Worm (Caenorhabditis elegans) whole organism, dauer: ENCODE results near the gene R08E3.1.

Source experiments
- unc-62 ChIP-seq: sonication (generic microtip); optimal IDR thresholded peaks from 2 replicates; lab custom pipeline; 2017; ENCODE audit warnings: missing biosample characterization, missing genetic modification reagents, missing genetic modification characterization

Gene R08E3.1

DNA sequence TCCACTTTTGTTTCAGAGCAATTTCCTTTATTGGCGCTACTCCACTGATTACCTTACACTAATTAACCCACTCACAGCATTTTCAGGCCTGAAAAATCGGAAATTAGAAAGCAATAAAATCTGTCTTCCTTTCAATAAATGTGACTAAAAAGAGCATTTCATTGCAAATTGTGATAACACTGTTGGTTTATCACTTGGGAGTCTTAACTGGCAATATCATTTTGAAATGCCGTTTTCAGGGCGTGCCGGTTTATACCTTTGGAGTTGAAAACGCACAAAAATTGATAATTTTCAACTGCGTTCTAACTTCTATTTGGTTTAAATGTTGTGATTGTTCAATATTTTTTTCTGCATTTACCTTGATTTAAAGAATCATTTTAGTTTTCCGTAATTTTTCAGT lies at the start of gene R08E3.1:
Gene R08E3.1, plus strand, starts transcription at position 386 of the 400 bp plus-strand sequence.
- TF ChIP-seq unc-62 (GFP tag; lab: Kevin White, UChicago) = no peak

DNA sequence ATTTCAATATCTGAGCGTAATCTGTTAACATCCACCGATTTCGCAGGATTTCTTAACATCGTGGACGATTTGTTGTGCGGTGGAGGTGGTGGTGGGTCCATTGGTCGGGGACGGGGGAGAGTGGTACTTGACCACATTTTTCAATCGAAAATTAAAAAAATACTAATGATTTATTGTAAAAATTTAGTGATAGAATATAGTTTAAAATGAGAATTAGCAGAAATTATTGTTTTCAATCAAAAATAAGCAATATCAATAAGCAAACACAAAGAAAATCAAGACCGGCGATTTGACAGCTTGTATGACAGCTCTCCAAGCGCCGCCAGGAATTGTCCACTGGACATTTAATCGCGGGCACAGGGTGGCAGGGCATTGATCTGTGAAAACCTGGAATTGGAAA lies 40.2 kb upstream of the R08E3.1 start, which contains the start of gene hum-10:
Gene hum-10, minus strand, starts transcription at position 101 of the 400 bp plus-strand sequence.
- no peak for TF ChIP-seq unc-62 (GFP tag; lab: Kevin White, UChicago)

DNA sequence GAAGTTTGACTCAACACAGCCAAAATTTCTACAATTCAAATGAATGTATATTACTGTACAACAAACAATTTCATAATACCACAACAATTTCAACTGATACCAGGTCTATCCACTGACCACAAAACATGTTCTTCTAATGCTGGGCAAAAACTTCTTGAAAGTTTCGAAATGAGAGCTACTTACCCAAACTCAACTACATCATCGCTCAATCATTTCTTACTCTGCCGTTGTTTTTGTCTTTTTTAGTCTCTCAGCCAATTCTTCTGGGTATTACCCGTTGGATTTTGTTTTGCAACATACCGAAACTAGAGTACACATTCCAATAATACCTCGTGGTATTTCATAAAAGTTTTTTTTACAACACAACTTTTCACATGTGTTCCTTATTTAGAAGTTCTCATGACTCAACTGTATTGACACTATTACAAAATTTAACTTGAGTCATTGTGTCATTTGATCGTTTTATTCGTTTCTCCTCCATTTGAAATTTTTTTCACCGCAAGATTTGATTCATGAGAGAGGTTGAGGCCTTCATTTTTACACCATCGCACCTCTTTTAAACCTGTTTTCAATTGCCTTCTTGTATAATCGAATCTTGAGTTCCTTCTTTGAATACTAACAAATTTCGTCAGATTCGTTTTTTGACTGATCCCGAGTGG lies 39.2 kb upstream of the R08E3.1 start, which contains the start of gene F43C9.2:
Gene F43C9.2, plus strand, starts transcription at position 497 of the 659 bp plus-strand sequence.
- TF ChIP-seq unc-62 (GFP tag; lab: Kevin White, UChicago) = no peak

DNA sequence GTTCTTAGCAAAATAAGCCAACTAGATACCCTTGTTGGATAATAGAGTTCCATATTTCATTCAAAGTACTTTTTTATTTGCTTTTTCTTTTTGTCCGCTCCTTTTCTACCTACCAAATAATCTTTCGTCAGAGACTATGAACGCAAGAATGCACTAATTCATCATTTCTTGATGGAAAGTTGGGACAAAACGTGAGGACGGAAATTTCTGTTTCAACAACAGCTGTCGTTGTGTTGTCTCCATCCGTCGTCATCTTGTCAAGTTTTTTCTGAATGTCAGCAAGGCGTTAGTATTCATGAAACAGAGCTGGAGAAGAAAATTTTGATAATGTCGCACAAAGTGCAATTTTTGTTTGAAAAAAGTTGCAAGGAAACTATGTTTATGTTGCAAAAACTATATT lies 37.7 kb upstream of the R08E3.1 start:
- no peak for TF ChIP-seq unc-62 (GFP tag; lab: Kevin White, UChicago)

DNA sequence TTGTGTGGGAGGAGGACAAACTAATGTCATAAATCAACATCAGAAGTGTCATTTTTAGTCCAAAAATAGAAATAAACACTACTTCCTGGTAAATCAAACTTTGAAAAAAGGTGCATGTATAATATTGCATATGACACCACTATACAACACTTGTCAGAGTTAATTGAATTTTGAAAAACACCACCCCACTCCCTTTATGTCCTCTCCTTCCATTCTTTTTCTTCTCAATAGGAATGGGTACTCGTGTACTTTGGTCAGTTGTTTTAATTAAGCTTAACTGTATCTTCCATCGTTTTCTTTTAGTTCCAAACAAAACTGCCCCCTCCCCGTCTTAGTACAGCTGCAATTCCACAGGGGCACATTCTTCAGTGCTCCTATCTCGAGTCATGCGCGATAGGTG lies 34.9 kb upstream of the R08E3.1 start:
- no peak for TF ChIP-seq unc-62 (GFP tag; lab: Kevin White, UChicago)

DNA sequence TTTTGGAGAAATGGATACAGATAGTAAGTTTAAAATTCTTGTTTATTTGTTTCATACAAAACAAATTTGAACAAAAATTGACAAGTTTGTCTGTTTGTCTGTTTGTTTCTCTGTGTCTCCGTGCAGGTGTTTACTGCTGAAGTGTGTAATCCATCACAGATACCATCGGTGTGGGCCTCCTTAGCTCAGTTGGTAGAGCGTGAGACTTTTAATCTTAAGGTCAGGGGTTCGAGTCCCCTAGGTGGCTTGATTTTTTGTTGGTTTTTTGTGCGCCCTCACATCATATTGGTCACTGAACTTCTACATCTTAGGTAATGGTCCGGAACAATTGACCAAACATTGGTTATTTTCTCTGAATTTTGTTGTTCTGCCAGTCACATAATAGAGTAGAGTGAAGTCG lies 33.5 kb upstream of the R08E3.1 start:
- TF ChIP-seq unc-62 (GFP tag; lab: Kevin White, UChicago) = no peak

DNA sequence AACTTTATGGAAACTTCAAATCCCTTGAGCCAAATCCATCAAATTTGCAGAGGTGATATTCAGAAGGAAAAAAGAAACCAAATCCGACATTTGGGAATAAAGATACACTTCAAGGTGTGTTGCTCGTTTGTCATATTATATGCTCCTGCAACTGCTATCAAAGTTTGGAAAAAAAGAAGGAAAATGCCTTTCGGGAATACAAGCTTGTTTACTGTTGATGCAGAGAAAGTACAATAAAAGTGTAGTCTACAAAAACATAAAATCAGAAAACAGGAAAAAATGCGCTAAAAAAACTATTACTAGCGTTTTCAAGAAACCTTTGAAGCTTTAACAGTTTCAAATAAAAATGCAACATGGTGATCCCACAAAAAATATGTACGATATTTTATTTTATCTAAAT lies 31.8 kb upstream of the R08E3.1 start:
- TF ChIP-seq unc-62 (GFP tag; lab: Kevin White, UChicago) = no peak

DNA sequence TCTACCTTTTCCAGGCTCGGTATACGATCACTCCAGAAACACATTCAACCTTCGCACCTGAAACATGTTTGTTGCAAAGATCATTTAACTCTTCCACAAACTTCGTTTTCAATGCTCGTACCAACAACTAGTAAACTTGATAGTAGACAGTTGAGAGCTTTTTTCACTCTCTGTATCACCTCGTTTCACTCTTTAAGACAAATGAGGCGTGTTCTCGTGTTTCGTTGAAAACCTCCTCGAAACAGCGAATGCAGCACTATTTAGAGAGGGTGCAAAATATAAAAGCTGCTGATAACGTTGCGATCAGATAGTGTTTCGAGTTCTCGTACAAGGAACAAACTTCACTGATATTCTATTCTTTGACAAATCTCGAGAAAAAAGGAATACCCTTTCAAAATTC lies 29.5 kb upstream of the R08E3.1 start, which contains the start of gene F43C9.1:
Gene F43C9.1, plus strand, starts transcription at position 301 of the 400 bp plus-strand sequence.
- no peak for TF ChIP-seq unc-62 (GFP tag; lab: Kevin White, UChicago)

DNA sequence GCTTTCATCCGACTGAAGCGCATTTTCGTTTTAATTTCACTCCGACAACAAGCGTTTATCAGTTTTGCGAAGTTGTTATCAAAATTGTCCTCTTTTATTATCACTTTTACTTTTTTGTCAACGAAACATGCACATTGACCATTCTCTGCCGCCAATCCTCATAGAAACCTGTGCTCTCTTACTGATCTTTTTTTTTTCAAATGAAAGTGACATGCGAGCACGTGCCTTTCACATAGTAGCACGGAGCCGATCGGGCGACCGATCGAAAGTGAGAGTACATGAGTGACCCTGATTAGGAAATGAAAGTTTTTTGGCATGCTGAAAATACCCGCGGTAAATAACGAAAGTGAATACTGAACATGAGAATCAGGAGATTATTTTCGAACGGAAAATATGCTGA lies 28.4 kb upstream of the R08E3.1 start:
- TF ChIP-seq unc-62 (GFP tag; lab: Kevin White, UChicago) = no peak

DNA sequence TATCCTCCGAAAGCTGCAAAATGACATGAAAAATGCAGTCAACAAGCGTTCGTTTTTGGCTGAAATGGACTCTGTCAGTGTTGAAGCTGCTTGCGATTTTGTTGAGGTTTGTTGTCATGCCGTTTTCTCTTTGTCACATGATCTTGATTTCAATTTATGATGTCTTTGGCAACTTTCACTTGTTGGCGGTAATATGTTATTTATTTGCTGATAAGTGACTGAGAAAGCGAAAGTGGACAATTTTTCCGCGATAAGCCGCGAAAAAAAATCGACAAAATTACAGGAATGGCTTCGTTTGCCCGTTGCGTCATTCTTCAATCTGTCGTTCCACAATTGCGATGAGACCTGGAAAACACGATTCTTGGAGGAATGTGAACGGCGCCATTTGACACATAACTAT lies 27.1 kb upstream of the R08E3.1 start:
- TF ChIP-seq unc-62 (GFP tag; lab: Kevin White, UChicago) = no peak

DNA sequence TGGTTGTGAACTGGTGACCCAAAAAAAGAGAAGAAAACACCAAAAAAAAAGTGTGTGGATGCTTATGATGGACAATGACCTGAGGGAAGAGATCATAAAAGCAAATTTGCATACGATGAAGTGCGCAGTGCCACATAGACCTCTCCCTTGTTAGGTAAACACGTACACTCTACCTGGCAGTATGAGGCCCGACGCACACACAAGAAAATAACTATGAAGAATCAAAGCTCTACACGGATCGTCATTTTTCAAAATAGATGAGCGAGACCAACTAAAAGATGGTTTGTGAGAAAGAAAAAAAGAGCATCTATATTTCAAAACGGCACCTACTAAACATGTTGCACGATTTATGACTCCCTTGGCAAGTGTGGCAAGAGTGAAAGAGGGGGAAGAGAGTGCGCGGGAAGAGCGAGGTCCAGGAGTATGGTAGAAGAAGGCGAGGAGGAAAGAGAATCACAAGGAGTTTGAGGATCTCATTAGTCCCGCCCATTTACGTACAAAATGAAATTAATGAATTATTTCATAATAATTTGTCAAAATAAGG lies 22.3 kb upstream of the R08E3.1 start, which contains the start of gene mig-13:
Gene mig-13, minus strand, starts transcription at position 51 of the 544 bp plus-strand sequence.
- no peak for TF ChIP-seq unc-62 (GFP tag; lab: Kevin White, UChicago)

DNA sequence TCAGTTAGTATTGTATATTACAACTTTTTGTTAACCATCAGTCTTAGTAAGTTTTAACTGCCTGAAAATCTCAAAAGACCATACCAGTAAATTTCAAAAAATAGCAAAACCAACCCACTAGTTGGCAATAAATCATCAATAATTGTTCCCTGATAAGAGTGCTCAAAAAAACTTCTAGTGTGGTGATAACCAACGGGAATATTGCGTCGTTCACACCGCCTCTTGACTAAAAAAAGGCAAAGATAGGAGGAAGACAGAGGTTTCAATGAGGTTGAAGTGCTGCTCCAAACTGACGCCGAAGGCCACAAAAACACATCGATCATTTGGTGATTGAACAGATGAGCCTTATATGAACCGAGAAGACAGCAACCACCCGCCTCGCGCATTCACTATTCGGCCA lies 21.6 kb upstream of the R08E3.1 start:
- no peak for TF ChIP-seq unc-62 (GFP tag; lab: Kevin White, UChicago)

DNA sequence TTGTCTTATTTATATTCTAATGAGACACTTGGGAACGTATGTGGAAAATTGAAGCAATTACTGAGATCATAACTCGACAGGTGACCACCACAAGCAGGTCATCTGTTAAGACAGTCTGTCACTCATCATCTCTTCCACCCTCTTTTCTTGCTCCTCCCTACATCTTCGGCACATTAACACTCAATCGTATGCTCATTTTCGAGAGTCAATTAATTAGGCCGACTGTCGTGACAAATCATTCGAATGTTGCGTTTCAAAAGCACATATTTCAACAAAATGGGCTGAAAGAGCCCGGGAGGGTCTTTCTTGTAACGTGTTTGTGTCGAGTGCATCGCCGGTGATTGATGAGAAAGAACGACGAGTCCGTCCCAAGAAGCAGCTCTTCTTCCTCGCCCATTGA lies 20.2 kb upstream of the R08E3.1 start:
- TF ChIP-seq unc-62 (GFP tag; lab: Kevin White, UChicago) = no peak

DNA sequence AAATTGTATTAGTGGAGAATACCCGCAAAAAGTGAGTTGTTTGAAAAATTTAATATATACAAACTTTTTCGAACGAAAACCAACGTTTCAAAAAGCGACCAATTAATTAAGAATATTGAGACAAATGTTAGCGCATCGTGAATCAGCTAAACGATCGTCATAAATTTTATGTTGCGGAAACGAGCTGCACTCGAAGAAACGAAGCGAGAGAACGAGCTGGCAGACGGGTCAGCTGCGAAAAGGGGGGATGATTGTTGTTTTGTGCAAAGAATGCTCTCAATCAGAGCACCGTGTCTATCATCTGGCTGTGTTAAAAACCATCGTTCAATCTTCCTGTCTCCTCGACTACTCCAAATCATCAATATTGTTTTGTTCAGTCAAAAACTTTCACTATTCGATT lies 18.5 kb upstream of the R08E3.1 start:
- no peak for TF ChIP-seq unc-62 (GFP tag; lab: Kevin White, UChicago)

DNA sequence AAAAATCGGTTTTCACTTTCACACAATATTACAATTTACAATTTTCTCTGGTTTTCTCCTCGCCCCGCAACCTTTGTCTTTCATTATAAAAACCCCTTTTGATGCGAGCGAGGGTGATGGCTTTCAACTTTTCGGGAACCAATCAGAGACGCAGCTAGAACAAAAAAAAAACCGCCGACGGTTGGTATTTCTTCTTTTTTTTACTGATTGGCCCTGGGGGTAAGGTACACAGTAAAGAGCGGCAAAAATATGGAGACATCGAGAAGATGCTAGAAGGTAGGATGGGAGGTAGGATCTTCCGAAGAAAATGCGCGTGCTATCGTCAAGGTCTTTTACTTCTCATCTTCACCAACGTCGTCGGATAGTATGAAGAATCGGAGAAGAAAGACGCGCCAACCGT lies 13.7 kb upstream of the R08E3.1 start:
- TF ChIP-seq unc-62 (GFP tag; lab: Kevin White, UChicago) = no peak

DNA sequence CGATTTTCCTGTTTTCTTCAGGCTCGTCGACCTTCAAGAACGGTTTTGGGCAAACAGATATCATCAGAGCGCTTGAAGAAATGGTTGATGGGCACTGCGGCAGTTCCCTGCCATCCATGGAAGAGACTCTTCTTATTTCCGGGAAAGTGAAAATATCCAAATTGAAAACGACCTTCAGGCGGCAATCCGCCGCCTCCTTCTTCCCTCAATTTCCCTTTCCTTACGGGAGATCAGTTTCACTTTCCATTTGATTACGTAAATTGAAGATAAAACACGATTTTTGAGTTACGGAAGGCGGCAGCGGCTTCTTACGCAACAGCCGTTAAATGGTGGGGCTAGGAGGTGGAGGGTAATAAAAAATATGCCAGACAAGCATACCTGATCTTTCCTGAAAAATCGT lies 13.3 kb upstream of the R08E3.1 start:
- no peak for TF ChIP-seq unc-62 (GFP tag; lab: Kevin White, UChicago)
